Worm (Caenorhabditis elegans) whole organism, L3 larva: ENCODE measurements around the gene Y43F8B.3.

Experiments
- aly-2 ChIP-seq: fragments of 150-350 bp; optimal IDR thresholded peaks from 2 replicates; lab custom pipeline; 2014; ENCODE audit warnings: missing biosample characterization, missing genetic modification characterization
- ceh-16 ChIP-seq: sonication (generic microtip); optimal IDR thresholded peaks from 2 replicates; lab custom pipeline; 2017; ENCODE audit warnings: missing biosample characterization, missing genetic modification characterization
- ceh-28 ChIP-seq: fragments of 150-350 bp; optimal IDR thresholded peaks from 2 replicates; lab custom pipeline; 2014; ENCODE audit warnings: missing biosample characterization, missing genetic modification reagents, missing genetic modification characterization
- ceh-82 ChIP-seq: fragments of 150-350 bp; optimal IDR thresholded peaks from 2 replicates; lab custom pipeline; 2014; ENCODE audit warnings: missing biosample characterization, missing genetic modification characterization
- ceh-9 ChIP-seq: sonication (generic microtip); optimal IDR thresholded peaks from 2 replicates; lab custom pipeline; 2018; ENCODE audit warnings: missing biosample characterization, missing genetic modification characterization
- egl-27 ChIP-seq: sonication (generic microtip); optimal IDR thresholded peaks from 4 replicates; lab custom pipeline; 2017; ENCODE audit warnings: missing biosample characterization, missing genetic modification reagents, missing genetic modification characterization
- egl-5 ChIP-seq: fragments of 150-350 bp; optimal IDR thresholded peaks from 2 replicates; lab custom pipeline; 2017; ENCODE audit warnings: missing biosample characterization, missing genetic modification reagents, missing genetic modification characterization, inconsistent platforms
- elt-1 ChIP-seq: fragments of 150-350 bp; optimal IDR thresholded peaks from 2 replicates; lab custom pipeline; 2014; ENCODE audit warnings: missing biosample characterization, missing genetic modification characterization
- elt-2 ChIP-seq: sonication (generic microtip); optimal IDR thresholded peaks from 2 replicates; lab custom pipeline; 2016; ENCODE audit warnings: missing genetic modification reagents, mild to moderate bottlenecking, missing genetic modification characterization, missing compliant biosample characterization
- fkh-10 ChIP-seq: sonication (generic microtip); optimal IDR thresholded peaks from 2 replicates; lab custom pipeline; 2017; ENCODE audit warnings: missing biosample characterization, missing genetic modification reagents, missing genetic modification characterization
- fkh-2 ChIP-seq: fragments of 150-350 bp; optimal IDR thresholded peaks from 2 replicates; lab custom pipeline; 2014; ENCODE audit warnings: missing biosample characterization, missing genetic modification reagents, missing genetic modification characterization
- fos-1 ChIP-seq: fragments of 150-350 bp; optimal IDR thresholded peaks from 2 replicates; lab custom pipeline; 2014; ENCODE audit warnings: missing biosample characterization, missing genetic modification characterization
- hmg-11 ChIP-seq: sonication (generic microtip); optimal IDR thresholded peaks from 2 replicates; lab custom pipeline; 2016; ENCODE audit warnings: missing genetic modification characterization, missing compliant biosample characterization
- jun-1 ChIP-seq: fragments of 150-350 bp; optimal IDR thresholded peaks from 2 replicates; lab custom pipeline; 2014; ENCODE audit warnings: missing biosample characterization, missing genetic modification reagents, missing genetic modification characterization
- lin-15B ChIP-seq: fragments of 150-350 bp; optimal IDR thresholded peaks from 2 replicates; lab custom pipeline; 2014; ENCODE audit warnings: missing biosample characterization, missing genetic modification characterization
- lin-39 ChIP-seq: fragments of 150-350 bp; optimal IDR thresholded peaks from 2 replicates; lab custom pipeline; 2018; ENCODE audit warnings: missing biosample characterization, missing genetic modification reagents, missing genetic modification characterization
- mdl-1 ChIP-seq: fragments of 150-350 bp; optimal IDR thresholded peaks from 2 replicates; lab custom pipeline; 2014; ENCODE audit warnings: missing biosample characterization, missing genetic modification characterization
- mml-1 ChIP-seq: fragments of 150-350 bp; sonication (generic microtip); optimal IDR thresholded peaks from 3 replicates; lab custom pipeline; 2014; ENCODE audit warnings: missing biosample characterization, missing genetic modification characterization
- nfya-1 ChIP-seq: sonication (generic microtip); optimal IDR thresholded peaks from 2 replicates; lab custom pipeline; 2017; ENCODE audit warnings: missing genetic modification characterization, mild to moderate bottlenecking, missing compliant biosample characterization, antibody characterized with exemption, moderate library complexity; ENCODE audit not compliant: insufficient read depth
- nhr-12 ChIP-seq: fragments of 150-350 bp; optimal IDR thresholded peaks from 2 replicates; lab custom pipeline; 2014; ENCODE audit warnings: missing biosample characterization, missing genetic modification characterization
- nhr-23 ChIP-seq: fragments of 150-350 bp; optimal IDR thresholded peaks from 2 replicates; lab custom pipeline; 2014; ENCODE audit warnings: missing biosample characterization, missing genetic modification reagents, missing genetic modification characterization
- nhr-237 ChIP-seq: fragments of 150-350 bp; optimal IDR thresholded peaks from 2 replicates; lab custom pipeline; 2014; ENCODE audit warnings: missing biosample characterization, missing genetic modification characterization
- nhr-28 ChIP-seq: fragments of 150-350 bp; optimal IDR thresholded peaks from 2 replicates; lab custom pipeline; 2014; ENCODE audit warnings: missing biosample characterization, missing genetic modification characterization
- nhr-43 ChIP-seq: sonication (generic microtip); optimal IDR thresholded peaks from 2 replicates; lab custom pipeline; 2016; ENCODE audit warnings: mild to moderate bottlenecking, missing genetic modification characterization, missing compliant biosample characterization; ENCODE audit not compliant: poor library complexity, severe bottlenecking
- nhr-67 ChIP-seq: fragments of 150-350 bp; optimal IDR thresholded peaks from 2 replicates; lab custom pipeline; 2014; ENCODE audit warnings: missing biosample characterization, missing genetic modification characterization
- pha-4 ChIP-seq: fragments of 150-350 bp; optimal IDR thresholded peaks from 2 replicates; lab custom pipeline; 2014; ENCODE audit warnings: missing biosample characterization, missing genetic modification reagents, missing genetic modification characterization
- pqm-1 ChIP-seq: fragments of 150-350 bp; optimal IDR thresholded peaks from 2 replicates; lab custom pipeline; 2017; ENCODE audit warnings: missing biosample characterization, missing genetic modification characterization, inconsistent platforms
- sea-2 ChIP-seq: fragments of 150-350 bp; sonication (generic microtip); optimal IDR thresholded peaks from 4 replicates; lab custom pipeline; 2014; ENCODE audit warnings: missing biosample characterization, missing genetic modification reagents, missing genetic modification characterization
- skn-1 ChIP-seq: fragments of 150-350 bp; optimal IDR thresholded peaks from 2 replicates; lab custom pipeline; 2014; ENCODE audit warnings: missing biosample characterization, missing genetic modification characterization
- snpc-4 ChIP-seq: fragments of 150-350 bp; optimal IDR thresholded peaks from 2 replicates; lab custom pipeline; 2014; ENCODE audit warnings: missing biosample characterization, missing genetic modification characterization
- unc-39 ChIP-seq: sonication (generic microtip); optimal IDR thresholded peaks from 4 replicates; lab custom pipeline; 2017; ENCODE audit warnings: missing biosample characterization, missing genetic modification characterization

Gene Y43F8B.3

DNA sequence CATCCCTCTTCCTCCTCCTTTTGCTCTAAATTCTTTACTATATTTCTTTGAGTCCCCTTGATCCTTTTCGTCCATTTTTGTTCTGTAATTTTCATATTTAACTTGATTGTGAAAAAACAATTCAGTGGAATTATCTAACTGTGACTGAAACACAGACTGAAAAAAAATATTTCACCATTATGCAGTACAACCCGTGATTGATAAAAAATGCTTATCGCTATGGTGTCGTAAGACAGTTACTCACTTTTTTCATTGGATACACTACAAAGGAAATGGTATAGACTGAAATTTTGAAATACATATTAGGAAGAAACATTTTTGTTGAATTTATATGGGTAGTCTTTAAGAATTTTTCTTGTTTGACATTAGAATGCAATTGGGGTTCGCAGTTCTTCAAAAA, 35.3 kb upstream of the Y43F8B.3 start, which contains the start of gene Y43F8B.23:
Gene Y43F8B.23, minus strand, starts transcription at position 75 of the 400 bp plus-strand sequence.
- peak; percentile 81 for TF ChIP-seq elt-2 (tag; lab: Kevin White, UChicago)
- TF ChIP-seq lin-15B (tag; lab: Kevin White, UChicago): no peak
- peak; percentile 41 for TF ChIP-seq jun-1 (tag; lab: Kevin White, UChicago)
- no peak for TF ChIP-seq nhr-28 (tag; lab: Kevin White, UChicago)
- TF ChIP-seq pqm-1 (tag; lab: Kevin White, UChicago): peak; percentile 63
- TF ChIP-seq mdl-1 (tag; lab: Kevin White, UChicago): no peak
- TF ChIP-seq pha-4 (tag; lab: Kevin White, UChicago): peak; percentile 52
- TF ChIP-seq nhr-12 (tag; lab: Kevin White, UChicago): no peak
- TF ChIP-seq, all 47 proteins: peak for 4

DNA sequence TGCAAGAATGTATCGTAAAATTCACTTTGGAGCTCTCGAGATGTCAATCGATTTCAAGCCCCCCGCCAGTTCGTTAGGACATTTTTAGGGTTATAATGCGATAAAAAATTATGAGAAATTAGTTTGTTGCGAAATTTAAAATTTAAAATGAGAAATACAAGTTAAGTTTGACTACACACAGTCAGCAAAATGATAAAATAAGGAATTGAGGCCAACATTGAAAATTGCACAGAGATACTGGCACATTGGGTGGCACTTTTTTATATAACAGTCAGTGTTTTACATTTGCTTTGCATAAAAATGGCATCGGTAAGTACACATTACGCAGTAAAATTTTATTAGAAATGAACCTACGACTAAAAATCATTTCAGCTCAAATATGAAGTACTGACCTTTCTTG, 34.8 kb upstream of the Y43F8B.3 start, which contains the start of gene Y43F8B.12:
Gene Y43F8B.12, plus strand, starts transcription at position 301 of the 400 bp plus-strand sequence.
- no peak for TF ChIP-seq pqm-1 (tag; lab: Kevin White, UChicago)
- TF ChIP-seq mml-1 (tag; lab: Kevin White, UChicago): no peak
- no peak for TF ChIP-seq elt-1 (tag; lab: Kevin White, UChicago)
- no peak for TF ChIP-seq hmg-11
- TF ChIP-seq fkh-10 (GFP tag; lab: Kevin White, UChicago): no peak
- no peak for TF ChIP-seq nhr-237
- TF ChIP-seq ceh-16 (tag; lab: Kevin White, UChicago): no peak
- TF ChIP-seq ceh-28 (tag; lab: Kevin White, UChicago): no peak

DNA sequence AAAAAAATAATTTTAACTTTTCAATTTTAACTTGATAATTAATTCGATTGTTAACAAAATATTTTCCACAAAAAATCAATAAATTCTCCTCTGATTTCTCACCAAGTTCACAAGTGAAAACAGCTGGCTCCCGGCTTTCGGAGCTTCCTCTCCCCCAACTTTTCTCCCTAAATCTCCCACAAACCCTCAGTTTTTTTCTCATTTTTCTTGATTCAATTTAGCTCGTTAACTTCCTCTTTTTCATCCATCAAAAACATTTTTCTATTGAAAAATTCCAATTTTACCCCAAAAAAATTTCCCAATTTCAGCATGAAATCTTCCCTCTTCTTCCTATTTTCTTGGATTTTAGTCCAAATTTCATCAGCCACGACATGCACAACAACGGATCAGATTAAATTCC, 32.5 kb upstream of the Y43F8B.3 start, which contains the start of gene Y43F8B.11:
Gene Y43F8B.11, plus strand, starts transcription at position 301 of the 400 bp plus-strand sequence.
- TF ChIP-seq egl-27 (tag; lab: Kevin White, UChicago) (no peak), ceh-82 (no peak), lin-15B (tag; lab: Kevin White, UChicago) (no peak)

DNA sequence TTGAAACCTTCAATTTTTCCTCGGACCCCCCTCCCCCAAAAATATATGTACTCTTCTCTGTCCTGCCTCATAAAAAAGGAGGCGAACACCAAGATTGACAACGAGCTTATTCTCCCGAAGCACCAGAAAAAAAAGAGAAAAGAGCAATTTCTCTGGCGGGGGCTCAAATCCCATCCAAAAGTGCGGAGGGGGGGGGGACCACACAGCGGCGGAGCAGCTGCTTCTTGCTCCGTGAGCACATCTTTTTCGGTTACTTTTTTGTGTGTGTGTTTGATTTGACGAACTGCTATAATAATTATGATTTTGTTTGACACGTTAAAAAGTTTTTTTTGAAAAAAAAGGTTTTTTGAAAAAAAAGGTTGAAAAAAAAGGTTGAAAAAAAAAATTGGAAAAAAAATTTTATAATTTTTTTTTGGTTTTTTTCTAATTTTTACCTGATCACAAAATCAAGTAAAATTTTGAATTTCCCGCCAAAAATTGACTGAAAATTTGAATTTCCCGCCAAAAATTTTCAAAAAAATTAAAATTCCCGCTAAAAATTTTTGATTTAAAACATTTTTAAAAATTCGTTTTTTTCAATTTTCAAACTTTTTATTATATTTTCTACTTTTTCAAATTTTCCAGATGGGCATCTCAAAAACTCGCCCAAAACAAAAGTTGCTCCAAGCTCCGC, 28.9 kb upstream of the Y43F8B.3 start, which contains the start of gene Y43F8B.10:
Gene Y43F8B.10, plus strand, starts transcription at position 623 of the 673 bp plus-strand sequence.
- TF ChIP-seq egl-5 (tag; lab: Kevin White, UChicago) (no peak), mdl-1 (tag; lab: Kevin White, UChicago) (no peak), nfya-1 (tag; lab: Kevin White, UChicago) (peak; percentile 9), lin-39 (tag; lab: Kevin White, UChicago) (no peak), fos-1 (tag; lab: Kevin White, UChicago) (no peak), ceh-16 (tag; lab: Kevin White, UChicago) (no peak), ceh-9 (tag; lab: Kevin White, UChicago) (no peak), skn-1 (tag; lab: Kevin White, UChicago) (no peak), snpc-4 (tag; lab: Kevin White, UChicago) (no peak)
- TF ChIP-seq, all 47 proteins: peak for 1

DNA sequence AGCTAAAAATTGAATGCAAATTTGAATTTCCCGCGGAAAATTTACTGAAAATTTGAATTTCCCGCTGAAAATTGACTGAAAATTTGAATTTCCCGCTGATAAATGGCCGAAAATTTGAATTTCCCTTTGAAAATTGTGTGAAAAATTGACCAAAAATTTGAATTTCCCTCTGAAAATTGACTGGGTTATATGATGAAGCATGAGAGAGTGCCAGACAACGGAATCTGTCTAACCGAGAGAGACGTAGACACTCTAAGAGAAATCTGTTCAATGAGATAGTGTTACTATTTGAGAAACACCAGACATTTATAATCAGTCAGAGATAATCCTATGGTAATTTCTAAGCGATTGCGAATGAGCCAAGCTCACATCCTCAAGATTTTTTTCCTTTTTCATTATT, 25.6 kb upstream of the Y43F8B.3 start:
- TF ChIP-seq unc-39 (tag; lab: Kevin White, UChicago): no peak
- no peak for TF ChIP-seq ceh-16 (tag; lab: Kevin White, UChicago)
- no peak for TF ChIP-seq sea-2 (GFP tag; lab: Kevin White, UChicago)
- TF ChIP-seq nhr-67 (tag; lab: Kevin White, UChicago): no peak
- no peak for TF ChIP-seq egl-5 (tag; lab: Kevin White, UChicago)
- TF ChIP-seq mdl-1 (tag; lab: Kevin White, UChicago): no peak
- no peak for TF ChIP-seq nhr-12 (tag; lab: Kevin White, UChicago)
- no peak for TF ChIP-seq aly-2
- no peak for TF ChIP-seq skn-1 (tag; lab: Kevin White, UChicago)
- no peak for TF ChIP-seq nhr-43
- no peak for TF ChIP-seq fkh-2 (tag; lab: Kevin White, UChicago)
- TF ChIP-seq hmg-11: no peak
- no peak for TF ChIP-seq nhr-23 (tag; lab: Kevin White, UChicago)
